Worm (Caenorhabditis elegans) whole organism, mixed stage, embryonic: ENCODE data around the gene atn-1.

Experiments used
- M03D4.4 ChIP-seq: sonication (generic microtip); optimal IDR thresholded peaks from 2 replicates; lab custom pipeline; 2017; ENCODE audit warnings: mild to moderate bottlenecking, missing genetic modification characterization, missing compliant biosample characterization
- blmp-1 ChIP-seq: fragments of 150-350 bp; optimal IDR thresholded peaks from 2 replicates; lab custom pipeline; 2014; ENCODE audit warnings: missing biosample characterization, missing genetic modification characterization
- ceh-43 ChIP-seq: fragments of 200-800 bp; sonication (Bioruptor generic); optimal IDR thresholded peaks from 2 replicates; lab custom pipeline; 2018; ENCODE audit warnings: mild to moderate bottlenecking, missing genetic modification characterization, moderate library complexity, missing compliant biosample characterization
- ceh-83 ChIP-seq: fragments of 200-800 bp; sonication (Bioruptor generic); optimal IDR thresholded peaks from 2 replicates; lab custom pipeline; 2018; ENCODE audit warnings: mild to moderate bottlenecking, missing genetic modification characterization, missing compliant biosample characterization
- cnd-1 ChIP-seq: fragments of 200-800 bp; sonication (Bioruptor generic); optimal IDR thresholded peaks from 2 replicates; lab custom pipeline; 2018; ENCODE audit warnings: mild to moderate bottlenecking, missing genetic modification characterization, missing compliant biosample characterization
- lin-13 ChIP-seq: fragments of 150-350 bp; optimal IDR thresholded peaks from 2 replicates; lab custom pipeline; 2014; ENCODE audit warnings: missing biosample characterization, missing genetic modification characterization
- lin-32 ChIP-seq: fragments of 200-800 bp; sonication (Bioruptor generic); optimal IDR thresholded peaks from 2 replicates; lab custom pipeline; 2018; ENCODE audit warnings: mild to moderate bottlenecking, missing genetic modification characterization, missing compliant biosample characterization
- nhr-28 ChIP-seq: fragments of 150-350 bp; optimal IDR thresholded peaks from 2 replicates; lab custom pipeline; 2014; ENCODE audit warnings: missing biosample characterization, missing genetic modification characterization
- snpc-4 ChIP-seq: fragments of 150-350 bp; optimal IDR thresholded peaks from 2 replicates; lab custom pipeline; 2014; ENCODE audit warnings: missing biosample characterization, missing genetic modification characterization
- unc-39 ChIP-seq: fragments of 150-350 bp; optimal IDR thresholded peaks from 2 replicates; lab custom pipeline; 2014; ENCODE audit warnings: missing biosample characterization, missing genetic modification characterization

DNA sequence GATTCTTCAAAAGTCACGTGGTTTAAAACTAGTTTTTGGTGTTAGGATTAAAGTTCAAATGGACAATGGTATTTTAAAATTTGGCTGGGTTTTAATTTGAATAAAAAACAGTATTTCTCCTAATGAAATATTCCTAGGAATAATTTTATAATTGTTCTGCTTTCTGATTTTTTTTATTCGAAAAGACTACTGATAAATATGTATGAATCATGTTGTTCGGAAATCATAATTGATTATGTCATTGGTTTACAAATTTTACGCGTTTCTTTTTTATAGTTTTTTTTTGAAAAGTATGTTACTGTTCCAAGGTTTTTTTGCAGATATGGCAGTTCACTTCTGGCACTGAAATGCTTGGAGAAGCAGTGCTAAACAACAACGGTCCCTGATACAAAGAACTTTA, 9.8 kb upstream of the atn-1 start, which contains the start of gene F28C1.3:
- TF ChIP-seq blmp-1 (no peak), ceh-83 (GFP tag; lab: Kevin White, UChicago) (no peak), ceh-43 (no peak), unc-39 (tag; lab: Kevin White, UChicago) (no peak), snpc-4 (tag; lab: Kevin White, UChicago) (no peak), lin-32 (GFP tag; lab: Kevin White, UChicago) (no peak), nhr-28 (tag; lab: Kevin White, UChicago) (no peak), cnd-1 (tag; lab: Kevin White, UChicago) (no peak), lin-13 (tag; lab: Kevin White, UChicago) (no peak), M03D4.4 (tag; lab: Kevin White, UChicago) (no peak)
